Fruit fly (Drosophila melanogaster): ENCODE measurements around the gene Ziz.

dm6 chr2L:7522737-7523136 lies 26.6 kb upstream of the Ziz start:
- TF ChIP-seq Abd-B (GFP tag; optimal IDR thresholded peaks at IDR 0.05) = no peak
- no peak for TF ChIP-seq GATAd (GFP tag; optimal IDR thresholded peaks at IDR 0.05)
- TF ChIP-seq sage (GFP tag; optimal IDR thresholded peaks at IDR 0.05) = no peak
- TF ChIP-seq pan (optimal IDR thresholded peaks at IDR 0.05) = no peak
- TF ChIP-seq psq (GFP tag; optimal IDR thresholded peaks at IDR 0.05) = no peak
